4 fruit fly cellular contexts compared by ENCODE assay signal in the genomic region with DNA sequence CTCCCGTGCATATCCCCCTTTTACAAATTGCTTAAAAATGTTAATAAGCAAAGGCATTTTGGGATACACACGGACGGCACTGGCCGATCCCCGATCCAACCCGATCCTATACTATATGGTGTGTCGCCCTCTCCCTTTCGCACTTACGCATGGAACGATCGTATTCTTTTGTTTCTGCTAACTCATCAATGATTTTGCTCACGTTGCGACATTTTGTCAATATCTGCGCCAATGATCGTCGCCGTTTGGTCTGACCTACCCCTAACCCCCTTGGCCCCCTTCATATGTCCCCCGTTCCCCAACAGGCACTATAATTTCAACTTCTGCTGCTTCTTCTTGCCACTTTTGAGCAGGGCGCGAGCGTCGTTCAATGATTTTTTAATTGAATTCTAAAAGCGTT.
TF ChIP-seq lines count a peak whose summit lies in the region.

No protein-coding gene starts in this region.

- no peak for TF ChIP-seq CTCF in whole organism, embryonic (GFP tag; optimal IDR thresholded peaks at IDR 0.05; lab: Kevin White, UChicago)

TF ChIP-seq in whole organism, adult, 20 proteins besides CTCF, POLR2A, EP300 and RAD21:
- peak; percentile 89 for TF ChIP-seq tj (GFP tag; optimal IDR thresholded peaks at IDR 0.05; lab: Kevin White, UChicago)
- no peak for TF ChIP-seq Clk (GFP tag; optimal IDR thresholded peaks at IDR 0.05; lab: Kevin White, UChicago)
- TF ChIP-seq Crg-1 (GFP tag; optimal IDR thresholded peaks at IDR 0.05; lab: Kevin White, UChicago), result no peak
- no peak for TF ChIP-seq CG7045 (GFP tag; optimal IDR thresholded peaks at IDR 0.05; lab: Kevin White, UChicago)
- no peak for TF ChIP-seq Hr96 (GFP tag; optimal IDR thresholded peaks at IDR 0.05; lab: Kevin White, UChicago)
- no peak for TF ChIP-seq pad (GFP tag; optimal IDR thresholded peaks at IDR 0.05; lab: Kevin White, UChicago)
- TF ChIP-seq toe (GFP tag; optimal IDR thresholded peaks at IDR 0.05; lab: Kevin White, UChicago), result no peak

TF ChIP-seq in whole organism, embryonic, 481 proteins besides CTCF, POLR2A, EP300 and RAD21:
- peak; percentile 15 for TF ChIP-seq CG17385 (GFP tag; optimal IDR thresholded peaks at IDR 0.05; lab: Kevin White, UChicago)
- no peak for TF ChIP-seq Antp (GFP tag; optimal IDR thresholded peaks at IDR 0.05; lab: Kevin White, UChicago)
- TF ChIP-seq Rx (GFP tag; IDR thresholded peaks at IDR 0.05; lab: Robert Waterston, UW), result no peak
- TF ChIP-seq kni (GFP tag; optimal IDR thresholded peaks at IDR 0.05; lab: Kevin White, UChicago), result peak; percentile 29
- peak; percentile 52 for TF ChIP-seq CG8281 (tag; optimal IDR thresholded peaks at IDR 0.05; lab: Kevin White, UChicago)
- TF ChIP-seq crol (GFP tag; IDR thresholded peaks at IDR 0.05; lab: Robert Waterston, UW), result peak; percentile 59
- TF ChIP-seq CG10654 (GFP tag; optimal IDR thresholded peaks at IDR 0.05; lab: Kevin White, UChicago), result no peak
- 0 out of 4 replicates have a peak, but pooled peaks have one; percentile 11 for TF ChIP-seq chinmo (GFP tag; IDR thresholded peaks at IDR 0.05; lab: Robert Waterston, UW; ENCODE audit: partially characterized antibody)
- peak; percentile 59 for TF ChIP-seq vvl (GFP tag; IDR thresholded peaks at IDR 0.05; lab: Robert Waterston, UW)

TF ChIP-seq in whole organism, pupa, 21 proteins besides CTCF, POLR2A, EP300 and RAD21:
- TF ChIP-seq CG17806 (tag; optimal IDR thresholded peaks at IDR 0.05; lab: Kevin White, UChicago) (no peak), gl (tag; optimal IDR thresholded peaks at IDR 0.05; lab: Kevin White, UChicago) (no peak), CG34367 (tag; optimal IDR thresholded peaks at IDR 0.05; lab: Kevin White, UChicago) (no peak), CG8301 (tag; optimal IDR thresholded peaks at IDR 0.05; lab: Kevin White, UChicago) (no peak), D1 (tag; optimal IDR thresholded peaks at IDR 0.05; lab: Kevin White, UChicago) (no peak), Ets98B (GFP tag; IDR thresholded peaks at IDR 0.05; lab: Robert Waterston, UW) (no peak), Pif1B (GFP tag; optimal IDR thresholded peaks at IDR 0.05; lab: Kevin White, UChicago) (no peak), CG13204 (GFP tag; optimal IDR thresholded peaks at IDR 0.05; lab: Kevin White, UChicago) (peak; percentile 5), EcR (GFP tag; optimal IDR thresholded peaks at IDR 0.05; lab: Kevin White, UChicago) (peak; percentile 41), CG10348 (GFP tag; IDR thresholded peaks at IDR 0.05; lab: Robert Waterston, UW) (no peak), Snoo (tag; optimal IDR thresholded peaks at IDR 0.05; lab: Kevin White, UChicago) (no peak)

TF ChIP-seq in whole organism, wandering third instar larva, 38 proteins besides CTCF, POLR2A, EP300 and RAD21:
- TF ChIP-seq Rel (GFP tag; optimal IDR thresholded peaks at IDR 0.05; lab: Kevin White, UChicago) (no peak), Rel (tag; optimal IDR thresholded peaks at IDR 0.05; lab: Kevin White, UChicago) (peak; percentile 49), br (GFP tag; optimal IDR thresholded peaks at IDR 0.05; lab: Kevin White, UChicago) (no peak)
